Worm (Caenorhabditis elegans): ENCODE measurements around the gene W06H8.2.

ce11 chrV:6226530-6227125, 20.1 kb downstream of the W06H8.2 start, which contains the start of gene W06H8.6:
- TF ChIP-seq hlh-8 (tag; optimal IDR thresholded peaks at IDR 0.05) (no peak), pqm-1 (tag; optimal IDR thresholded peaks at IDR 0.05) (no peak), ceh-34 (tag; optimal IDR thresholded peaks at IDR 0.05) (no peak), mec-3 (tag; optimal IDR thresholded peaks at IDR 0.05; ENCODE audit: borderline replicate concordance) (no peak)

All from whole organism, late embryonic.